Worm (Caenorhabditis elegans) whole organism, L2 larva: ENCODE data around the gene F28F5.6.

Source experiments
- C34F6.9 ChIP-seq: fragments of 150-350 bp; optimal IDR thresholded peaks from 2 replicates; lab custom pipeline; 2014; ENCODE audit warnings: missing biosample characterization, missing genetic modification characterization
- F13H6.1 ChIP-seq: sonication (generic microtip); optimal IDR thresholded peaks from 2 replicates; lab custom pipeline; 2016; ENCODE audit warnings: missing genetic modification characterization, missing compliant biosample characterization
- Y55F3AM.14 ChIP-seq: fragments of 200-800 bp; sonication (Bioruptor generic); optimal IDR thresholded peaks from 2 replicates; lab custom pipeline; 2018; ENCODE audit warnings: mild to moderate bottlenecking, missing genetic modification characterization, missing compliant biosample characterization
- ZK546.5 ChIP-seq: sonication (generic microtip); optimal IDR thresholded peaks from 2 replicates; lab custom pipeline; 2017; ENCODE audit warnings: missing biosample characterization, missing genetic modification characterization
- alr-1 ChIP-seq: fragments of 150-350 bp; optimal IDR thresholded peaks from 2 replicates; lab custom pipeline; 2014; ENCODE audit warnings: missing biosample characterization, missing genetic modification characterization
- ama-1 ChIP-seq: fragments of 150-350 bp; optimal IDR thresholded peaks from 2 replicates; lab custom pipeline; 2018; ENCODE audit warnings: inconsistent platforms
- blmp-1 ChIP-seq: sonication (generic microtip); optimal IDR thresholded peaks from 2 replicates; lab custom pipeline; 2017; ENCODE audit warnings: missing genetic modification characterization, mild to moderate bottlenecking, missing compliant biosample characterization, antibody characterized with exemption, moderate library complexity; ENCODE audit not compliant: insufficient read depth
- ceh-16 ChIP-seq: fragments of 150-350 bp; optimal IDR thresholded peaks from 2 replicates; lab custom pipeline; 2014; ENCODE audit warnings: missing biosample characterization, missing genetic modification characterization
- ceh-82 ChIP-seq: fragments of 150-350 bp; optimal IDR thresholded peaks from 2 replicates; lab custom pipeline; 2014; ENCODE audit warnings: missing biosample characterization, missing genetic modification characterization
- crh-2 ChIP-seq: sonication (generic microtip); optimal IDR thresholded peaks from 2 replicates; lab custom pipeline; 2017; ENCODE audit warnings: missing biosample characterization, missing genetic modification characterization
- dmd-4 ChIP-seq: sonication (generic microtip); optimal IDR thresholded peaks from 2 replicates; lab custom pipeline; 2017; ENCODE audit warnings: missing biosample characterization, missing genetic modification characterization
- egl-27 ChIP-seq: sonication (generic microtip); optimal IDR thresholded peaks from 3 replicates; lab custom pipeline; 2017; ENCODE audit warnings: missing biosample characterization, missing genetic modification reagents, missing genetic modification characterization
- elt-3 ChIP-seq: sonication (generic microtip); optimal IDR thresholded peaks from 2 replicates; lab custom pipeline; 2017; ENCODE audit warnings: missing biosample characterization, missing genetic modification characterization
- fos-1 ChIP-seq: fragments of 150-350 bp; optimal IDR thresholded peaks from 2 replicates; lab custom pipeline; 2014; ENCODE audit warnings: missing biosample characterization, missing genetic modification characterization
- gmeb-1 ChIP-seq: fragments of 150-350 bp; optimal IDR thresholded peaks from 2 replicates; lab custom pipeline; 2014; ENCODE audit warnings: missing biosample characterization, missing genetic modification characterization
- lin-13 ChIP-seq: fragments of 150-350 bp; optimal IDR thresholded peaks from 2 replicates; lab custom pipeline; 2014; ENCODE audit warnings: missing biosample characterization, missing genetic modification reagents, missing genetic modification characterization
- lin-39 ChIP-seq: fragments of 150-350 bp; optimal IDR thresholded peaks from 2 replicates; lab custom pipeline; 2014; ENCODE audit warnings: missing biosample characterization, missing genetic modification reagents, missing genetic modification characterization
- lsy-2 ChIP-seq, 2 experiments: fragments of 150-350 bp in 1 of 2; sonication (generic microtip) in 1 of 2; optimal IDR thresholded peaks; 2 replicates each; lab custom pipeline; 2014 to 2017; ENCODE audit warnings: missing biosample characterization in 2 of 2, missing genetic modification characterization in 2 of 2
- mab-5 ChIP-seq: fragments of 150-350 bp; optimal IDR thresholded peaks from 2 replicates; lab custom pipeline; 2014; ENCODE audit warnings: missing biosample characterization, missing genetic modification characterization
- mdl-1 ChIP-seq, 2 experiments: fragments of 150-350 bp in 1 of 2; sonication (generic microtip) in 1 of 2; optimal IDR thresholded peaks; 2 replicates each; lab custom pipeline; 2017; ENCODE audit warnings: missing biosample characterization in 2 of 2, missing genetic modification characterization in 2 of 2
- nhr-12 ChIP-seq: fragments of 150-350 bp; optimal IDR thresholded peaks from 2 replicates; lab custom pipeline; 2014; ENCODE audit warnings: missing biosample characterization, missing genetic modification characterization
- nhr-129 ChIP-seq: fragments of 150-350 bp; optimal IDR thresholded peaks from 2 replicates; lab custom pipeline; 2014; ENCODE audit warnings: missing biosample characterization, missing genetic modification characterization
- nhr-21 ChIP-seq: fragments of 150-350 bp; optimal IDR thresholded peaks from 2 replicates; lab custom pipeline; 2014; ENCODE audit warnings: missing biosample characterization, missing genetic modification characterization
- nhr-23 ChIP-seq: fragments of 150-350 bp; optimal IDR thresholded peaks from 2 replicates; lab custom pipeline; 2014; ENCODE audit warnings: missing biosample characterization, missing genetic modification reagents, missing genetic modification characterization
- nhr-237 ChIP-seq: fragments of 150-350 bp; optimal IDR thresholded peaks from 2 replicates; lab custom pipeline; 2014; ENCODE audit warnings: missing biosample characterization, missing genetic modification characterization
- nhr-25 ChIP-seq: fragments of 150-350 bp; sonication (generic microtip); optimal IDR thresholded peaks from 3 replicates; lab custom pipeline; 2014; ENCODE audit warnings: missing biosample characterization, missing genetic modification characterization
- nhr-6 ChIP-seq: fragments of 150-350 bp; optimal IDR thresholded peaks from 2 replicates; lab custom pipeline; 2014; ENCODE audit warnings: missing biosample characterization, missing genetic modification characterization
- nhr-77 ChIP-seq: fragments of 150-350 bp; optimal IDR thresholded peaks from 2 replicates; lab custom pipeline; 2014; ENCODE audit warnings: missing biosample characterization, missing genetic modification characterization
- peb-1 ChIP-seq: fragments of 150-350 bp; optimal IDR thresholded peaks from 2 replicates; lab custom pipeline; 2014; ENCODE audit warnings: missing biosample characterization, missing genetic modification characterization
- skn-1 ChIP-seq: sonication (generic microtip); optimal IDR thresholded peaks from 2 replicates; lab custom pipeline; 2017; ENCODE audit warnings: missing biosample characterization, missing genetic modification characterization
- sma-3 ChIP-seq: sonication (generic microtip); optimal IDR thresholded peaks from 2 replicates; lab custom pipeline; 2016; ENCODE audit warnings: missing genetic modification reagents, missing genetic modification characterization, missing compliant biosample characterization
- sma-9 ChIP-seq, 2 experiments: fragments of 150-350 bp in 1 of 2; sonication (generic microtip) in 1 of 2; optimal IDR thresholded peaks; 2 replicates each; lab custom pipeline; 2014 to 2016; ENCODE audit warnings: missing genetic modification characterization in 2 of 2, mild to moderate bottlenecking in 1 of 2, missing biosample characterization in 1 of 2, missing compliant biosample characterization in 1 of 2, missing genetic modification reagents in 1 of 2, moderate library complexity in 1 of 2
- snpc-4 ChIP-seq: fragments of 150-350 bp; optimal IDR thresholded peaks from 2 replicates; lab custom pipeline; 2014; ENCODE audit warnings: missing biosample characterization, missing genetic modification characterization
- unc-39 ChIP-seq: fragments of 150-350 bp; optimal IDR thresholded peaks from 2 replicates; lab custom pipeline; 2014; ENCODE audit warnings: missing biosample characterization, missing genetic modification characterization
- unc-55 ChIP-seq: fragments of 150-350 bp; sonication (generic microtip); optimal IDR thresholded peaks from 3 replicates; lab custom pipeline; 2014; ENCODE audit warnings: missing biosample characterization, missing genetic modification reagents, missing genetic modification characterization
- unc-62 ChIP-seq: fragments of 150-350 bp; optimal IDR thresholded peaks from 2 replicates; lab custom pipeline; 2014; ENCODE audit warnings: missing biosample characterization, missing genetic modification reagents, missing genetic modification characterization
- zag-1 ChIP-seq: fragments of 150-350 bp; optimal IDR thresholded peaks from 2 replicates; lab custom pipeline; 2014; ENCODE audit warnings: missing biosample characterization, missing genetic modification characterization
- ztf-1 ChIP-seq: fragments of 200-800 bp; sonication (Bioruptor generic); conservative IDR thresholded peaks from 2 replicates; pipeline ENCODE4 v1.3.6; 2022; ENCODE audit warnings: missing genetic modification characterization, missing compliant biosample characterization
- ztf-4 ChIP-seq: fragments of 150-350 bp; optimal IDR thresholded peaks from 2 replicates; lab custom pipeline; 2014; ENCODE audit warnings: missing biosample characterization, missing genetic modification characterization

Gene F28F5.6

ce11 chrIII:6819322-6819901, at the start of gene F28F5.6:
F28F5.6 (minus strand) TSS chrIII:6819372.
- no peak for TF ChIP-seq nhr-6 (tag; lab: Kevin White, UChicago)
- no peak for TF ChIP-seq unc-62
- no peak for TF ChIP-seq nhr-77 (tag; lab: Kevin White, UChicago)
- TF ChIP-seq blmp-1 (tag; lab: Kevin White, UChicago) = no peak
- TF ChIP-seq unc-39 (tag; lab: Kevin White, UChicago) = no peak
- TF ChIP-seq nhr-129 (tag; lab: Kevin White, UChicago) = no peak
- TF ChIP-seq ZK546.5 (tag; lab: Kevin White, UChicago) = no peak
- TF ChIP-seq skn-1 = no peak
- TF ChIP-seq nhr-12 (tag; lab: Kevin White, UChicago) = no peak
- TF ChIP-seq mab-5 (tag; lab: Kevin White, UChicago) = no peak
- TF ChIP-seq peb-1 (tag; lab: Kevin White, UChicago) = no peak
- no peak for TF ChIP-seq elt-3 (tag; lab: Kevin White, UChicago)
- no peak for TF ChIP-seq ama-1 (lab: Kevin White, UChicago)
- no peak for TF ChIP-seq Y55F3AM.14
- TF ChIP-seq lin-39 (tag; lab: Kevin White, UChicago) = no peak
- peak; percentile 21 for TF ChIP-seq F13H6.1 (tag; lab: Kevin White, UChicago)
- no peak for TF ChIP-seq sma-3 (GFP tag; lab: Kevin White, UChicago)
- TF ChIP-seq mdl-1 (tag; optimal IDR thresholded peaks at IDR 0.05; lab: Kevin White, UChicago) = no peak
- no peak for TF ChIP-seq nhr-21 (tag; lab: Kevin White, UChicago)
- peak; percentile 10 for TF ChIP-seq gmeb-1 (tag; lab: Kevin White, UChicago)
- TF ChIP-seq alr-1 (tag; lab: Kevin White, UChicago) = no peak
- TF ChIP-seq snpc-4 (tag; lab: Kevin White, UChicago) = no peak
- TF ChIP-seq fos-1 = peak; percentile 84
- no peak for TF ChIP-seq lin-13
- peak; percentile 59 for TF ChIP-seq sma-9 (GFP tag; optimal IDR thresholded peaks at IDR 0.05; lab: Kevin White, UChicago)
- TF ChIP-seq sma-9 (tag; optimal IDR thresholded peaks at IDR 0.05; lab: Kevin White, UChicago) = no peak
- TF ChIP-seq lsy-2 (tag; optimal IDR thresholded peaks at IDR 0.05; lab: Kevin White, UChicago) = no peak
- no peak for TF ChIP-seq nhr-25 (tag; lab: Kevin White, UChicago)
- TF ChIP-seq C34F6.9 (tag; lab: Kevin White, UChicago) = no peak
- no peak for TF ChIP-seq ztf-4
- no peak for TF ChIP-seq unc-55 (GFP tag; lab: Kevin White, UChicago)
- TF ChIP-seq, all 48 proteins: peak for 4

- TF ChIP-seq nhr-129 (tag; lab: Kevin White, UChicago) (peak; percentile 1), dmd-4 (tag; lab: Kevin White, UChicago) (no peak), nhr-6 (tag; lab: Kevin White, UChicago) (no peak), C34F6.9 (tag; lab: Kevin White, UChicago) (peak; percentile 49), nhr-237 (no peak), nhr-77 (tag; lab: Kevin White, UChicago) (no peak), fos-1 (peak; percentile 92), crh-2 (tag; lab: Kevin White, UChicago) (peak; percentile 19), lsy-2 (tag; optimal IDR thresholded peaks at IDR 0.05; lab: Kevin White, UChicago) (peak in 1 of 2 experiments; percentile 5), sma-9 (GFP tag; optimal IDR thresholded peaks at IDR 0.05; lab: Kevin White, UChicago) (peak; percentile 12), sma-9 (tag; optimal IDR thresholded peaks at IDR 0.05; lab: Kevin White, UChicago) (no peak), blmp-1 (tag; lab: Kevin White, UChicago) (peak; percentile 86), gmeb-1 (tag; lab: Kevin White, UChicago) (peak; percentile 12)
These were observed 44.7 kb upstream of the F28F5.6 start, which contains the start of gene sma-3 for ce11 chrIII:6863901-6864300. sma-3 (minus strand) TSS chrIII:6863968.

ce11 chrIII:6859482-6859881, 40.3 kb upstream of the F28F5.6 start, which contains the start of gene clec-158:
clec-158 (minus strand) TSS chrIII:6859582.
- TF ChIP-seq ztf-1 (GFP tag; lab: Robert Waterston, UW) (no peak), crh-2 (tag; lab: Kevin White, UChicago) (no peak), blmp-1 (tag; lab: Kevin White, UChicago) (no peak), ceh-16 (no peak), ceh-82 (tag; lab: Kevin White, UChicago) (no peak), ZK546.5 (tag; lab: Kevin White, UChicago) (no peak), nhr-23 (tag; lab: Kevin White, UChicago) (no peak), peb-1 (tag; lab: Kevin White, UChicago) (no peak), nhr-25 (tag; lab: Kevin White, UChicago) (no peak), alr-1 (tag; lab: Kevin White, UChicago) (no peak), nhr-237 (no peak), ama-1 (lab: Kevin White, UChicago) (no peak), Y55F3AM.14 (no peak), unc-55 (GFP tag; lab: Kevin White, UChicago) (no peak), zag-1 (tag; lab: Kevin White, UChicago) (no peak), unc-39 (tag; lab: Kevin White, UChicago) (no peak), egl-27 (tag; lab: Kevin White, UChicago) (no peak), nhr-12 (tag; lab: Kevin White, UChicago) (no peak), elt-3 (tag; lab: Kevin White, UChicago) (no peak), nhr-6 (tag; lab: Kevin White, UChicago) (no peak)
- TF ChIP-seq, all 48 proteins: peak for 0
